Worm (Caenorhabditis elegans) whole organism, young adult: ENCODE results near the gene sdf-9.

Experiments used
- B0019.2 ChIP-seq: fragments of 200-800 bp; sonication (Bioruptor generic); conservative IDR thresholded peaks from 2 replicates; pipeline ENCODE4 v1.3.6; 2022; ENCODE audit warnings: missing genetic modification reagents, missing genetic modification characterization, missing compliant biosample characterization
- B0336.3 ChIP-seq: fragments of 200-800 bp; sonication (Bioruptor generic); IDR thresholded peaks from 2 replicates; pipeline ENCODE4 v1.3.6; 2022; ENCODE audit warnings: missing genetic modification characterization, missing compliant biosample characterization
- F37B4.10 ChIP-seq: fragments of 200-800 bp; sonication (Bioruptor generic); IDR thresholded peaks from 2 replicates; pipeline ENCODE4 v1.3.6; 2022; ENCODE audit warnings: missing genetic modification characterization, missing compliant biosample characterization
- F55B11.4 ChIP-seq: sonication (generic microtip); optimal IDR thresholded peaks from 2 replicates; lab custom pipeline; 2016; ENCODE audit warnings: missing compliant biosample characterization, missing genetic modification characterization, borderline replicate concordance; ENCODE audit not compliant: insufficient read depth
- Y67H2A.10 ChIP-seq: fragments of 200-800 bp; sonication (Bioruptor generic); conservative IDR thresholded peaks from 2 replicates; pipeline ENCODE4 v1.3.6; 2022; ENCODE audit warnings: missing genetic modification reagents, missing genetic modification characterization, missing compliant biosample characterization
- Y95B8A.8 ChIP-seq: fragments of 200-800 bp; sonication (Bioruptor generic); IDR thresholded peaks from 2 replicates; pipeline ENCODE4 v1.3.6; 2022; ENCODE audit warnings: missing genetic modification reagents, missing genetic modification characterization, missing compliant biosample characterization
- akir-1 ChIP-seq: fragments of 200-800 bp; sonication (Bioruptor generic); optimal IDR thresholded peaks from 2 replicates; lab custom pipeline; 2018; ENCODE audit warnings: mild to moderate bottlenecking, missing genetic modification characterization, moderate library complexity, missing compliant biosample characterization
- ama-1 ChIP-seq, 3 experiments: fragments of 150-350 bp in 1 of 3; sonication (generic microtip) in 2 of 3; optimal IDR thresholded peaks; 2 replicates each; lab custom pipeline; 2014 to 2018; ENCODE audit warnings: missing biosample characterization in 2 of 3, missing genetic modification characterization in 2 of 3, missing genetic modification reagents in 2 of 3
- aptf-3 ChIP-seq: fragments of 200-800 bp; sonication (Bioruptor generic); IDR thresholded peaks from 2 replicates; pipeline ENCODE4 v1.3.6; 2022; ENCODE audit warnings: missing genetic modification characterization, missing compliant biosample characterization
- attf-5 ChIP-seq: fragments of 200-800 bp; sonication (Bioruptor generic); optimal IDR thresholded peaks from 2 replicates; lab custom pipeline; 2018; ENCODE audit warnings: mild to moderate bottlenecking, missing genetic modification characterization, missing compliant biosample characterization
- attf-6 ChIP-seq: fragments of 200-800 bp; sonication (Bioruptor generic); IDR thresholded peaks from 2 replicates; pipeline ENCODE4 v1.3.6; 2022; ENCODE audit warnings: missing genetic modification reagents, missing genetic modification characterization, missing compliant biosample characterization
- cebp-2 ChIP-seq: fragments of 200-800 bp; sonication (Bioruptor generic); IDR thresholded peaks from 2 replicates; pipeline ENCODE4 v1.3.6; 2022; ENCODE audit warnings: missing genetic modification characterization, missing compliant biosample characterization
- ceh-27 ChIP-seq: fragments of 200-800 bp; sonication (Bioruptor generic); optimal IDR thresholded peaks from 2 replicates; lab custom pipeline; 2018; ENCODE audit warnings: mild to moderate bottlenecking, missing genetic modification characterization, moderate library complexity, missing compliant biosample characterization
- ceh-91 ChIP-seq: fragments of 200-800 bp; sonication (Bioruptor generic); IDR thresholded peaks from 2 replicates; pipeline ENCODE4 v1.3.6; 2022; ENCODE audit warnings: missing genetic modification reagents, missing genetic modification characterization, missing compliant biosample characterization
- die-1 ChIP-seq: sonication (generic microtip); optimal IDR thresholded peaks from 2 replicates; lab custom pipeline; 2016; ENCODE audit warnings: missing genotype, mild to moderate bottlenecking, missing genetic modification characterization, missing compliant biosample characterization
- dpff-1 ChIP-seq: sonication (generic microtip); optimal IDR thresholded peaks from 2 replicates; lab custom pipeline; 2017; ENCODE audit warnings: mild to moderate bottlenecking, missing genetic modification characterization, missing compliant biosample characterization
- efl-1 ChIP-seq: fragments of 150-350 bp; optimal IDR thresholded peaks from 2 replicates; lab custom pipeline; 2014; ENCODE audit warnings: missing biosample characterization, missing genetic modification reagents, missing genetic modification characterization
- egl-18 ChIP-seq: fragments of 200-800 bp; sonication (Bioruptor generic); IDR thresholded peaks from 2 replicates; pipeline ENCODE4 v1.3.6; 2022; ENCODE audit warnings: missing genetic modification reagents, missing genetic modification characterization, missing compliant biosample characterization
- egl-44 ChIP-seq: fragments of 200-800 bp; sonication (Bioruptor generic); IDR thresholded peaks from 2 replicates; pipeline ENCODE4 v1.3.6; 2022; ENCODE audit warnings: missing genetic modification reagents, missing genetic modification characterization, missing compliant biosample characterization
- ekl-4 ChIP-seq: fragments of 200-800 bp; sonication (Bioruptor generic); IDR thresholded peaks from 2 replicates; pipeline ENCODE4 v1.3.6; 2022; ENCODE audit warnings: missing genetic modification reagents, missing genetic modification characterization, missing compliant biosample characterization
- him-1 ChIP-seq: sonication (generic microtip); optimal IDR thresholded peaks from 2 replicates; lab custom pipeline; 2016; ENCODE audit warnings: missing genotype, missing genetic modification reagents, missing genetic modification characterization, missing compliant biosample characterization
- hlh-12 ChIP-seq: sonication (generic microtip); optimal IDR thresholded peaks from 2 replicates; lab custom pipeline; 2016; ENCODE audit warnings: missing genetic modification characterization, missing compliant biosample characterization
- hlh-26 ChIP-seq: fragments of 200-800 bp; sonication (Bioruptor generic); conservative IDR thresholded peaks from 2 replicates; pipeline ENCODE4 v1.3.6; 2022; ENCODE audit warnings: missing genetic modification reagents, missing genetic modification characterization, missing compliant biosample characterization
- hsf-1 ChIP-seq: fragments of 200-800 bp; sonication (Bioruptor generic); IDR thresholded peaks from 2 replicates; pipeline ENCODE4 v1.3.6; 2022; ENCODE audit warnings: missing genetic modification reagents, missing genetic modification characterization, missing compliant biosample characterization
- lin-26 ChIP-seq: fragments of 200-800 bp; sonication (Bioruptor generic); IDR thresholded peaks from 2 replicates; pipeline ENCODE4 v1.3.6; 2022; ENCODE audit warnings: missing genetic modification reagents, missing genetic modification characterization, missing compliant biosample characterization
- lin-54 ChIP-seq: fragments of 200-800 bp; sonication (Bioruptor generic); optimal IDR thresholded peaks from 2 replicates; lab custom pipeline; 2018; ENCODE audit warnings: mild to moderate bottlenecking, missing genetic modification characterization, missing compliant biosample characterization
- lsl-1 ChIP-seq: fragments of 200-800 bp; sonication (Bioruptor generic); optimal IDR thresholded peaks from 2 replicates; lab custom pipeline; 2018; ENCODE audit warnings: mild to moderate bottlenecking, missing genetic modification characterization, moderate library complexity, missing compliant biosample characterization
- madf-10 ChIP-seq: sonication (generic microtip); optimal IDR thresholded peaks from 2 replicates; lab custom pipeline; 2016; ENCODE audit warnings: mild to moderate bottlenecking, missing genetic modification characterization, missing compliant biosample characterization
- nfya-2 ChIP-seq: fragments of 200-800 bp; sonication (Bioruptor generic); IDR thresholded peaks from 2 replicates; pipeline ENCODE4 v1.3.6; 2022; ENCODE audit warnings: missing genetic modification reagents, missing genetic modification characterization, missing compliant biosample characterization
- unc-130 ChIP-seq: sonication (generic microtip); optimal IDR thresholded peaks from 2 replicates; lab custom pipeline; 2016; ENCODE audit warnings: missing genetic modification reagents, missing genetic modification characterization, missing compliant biosample characterization
- xnd-1 ChIP-seq: sonication (generic microtip); optimal IDR thresholded peaks from 2 replicates; lab custom pipeline; 2016; ENCODE audit warnings: missing genotype, missing genetic modification reagents, missing genetic modification characterization, missing compliant biosample characterization
- zim-3 ChIP-seq: sonication (generic microtip); optimal IDR thresholded peaks from 2 replicates; lab custom pipeline; 2017; ENCODE audit warnings: mild to moderate bottlenecking, missing genetic modification characterization, moderate library complexity, missing compliant biosample characterization
- ztf-22 ChIP-seq: fragments of 200-800 bp; sonication (Bioruptor generic); optimal IDR thresholded peaks from 2 replicates; lab custom pipeline; 2018; ENCODE audit warnings: mild to moderate bottlenecking, missing genetic modification characterization, moderate library complexity, missing compliant biosample characterization
- ztf-25 ChIP-seq: fragments of 200-800 bp; sonication (Bioruptor generic); IDR thresholded peaks from 2 replicates; pipeline ENCODE4 v1.3.6; 2022; ENCODE audit warnings: missing genetic modification reagents, missing genetic modification characterization, missing compliant biosample characterization

The sdf-9 gene

ce11 chrV:20837765-20838164 lies 39.7 kb downstream of the sdf-9 start, which contains the start of gene mrps-12 (continued):
- TF ChIP-seq hlh-12 (tag; lab: Kevin White, UChicago) = no peak
- 0 out of 2 replicates have a peak, but pooled peaks have one; percentile 19 for TF ChIP-seq ztf-25 (GFP tag; lab: Robert Waterston, UW)

- no peak for TF ChIP-seq F55B11.4 (tag; lab: Kevin White, UChicago)
Observed at ce11 chrV:20838565-20838964, 40.5 kb downstream of the sdf-9 start, which contains the start of gene exos-7. Gene exos-7 (plus strand): TSS chrV:20838865.

ce11 chrV:20841484-20841883 lies 43.5 kb downstream of the sdf-9 start:
- no peak for TF ChIP-seq F55B11.4 (tag; lab: Kevin White, UChicago)
- no peak for TF ChIP-seq efl-1 (GFP tag; lab: Kevin White, UChicago)
- no peak for TF ChIP-seq die-1
- peak; percentile 50 for TF ChIP-seq him-1 (tag; lab: Kevin White, UChicago)
- no peak for TF ChIP-seq ceh-27 (GFP tag; lab: Kevin White, UChicago)
- no peak for TF ChIP-seq madf-10 (tag; lab: Kevin White, UChicago)
- TF ChIP-seq Y67H2A.10 (GFP tag; lab: Robert Waterston, UW) = no peak
- peak; percentile 18 for TF ChIP-seq zim-3
- no peak for TF ChIP-seq akir-1 (GFP tag; lab: Kevin White, UChicago)
- TF ChIP-seq dpff-1 (tag; lab: Kevin White, UChicago) = no peak
- no peak for TF ChIP-seq ceh-91
- TF ChIP-seq F37B4.10 (GFP tag; lab: Robert Waterston, UW) = no peak
- no peak for TF ChIP-seq lsl-1 (GFP tag; lab: Kevin White, UChicago)
- no peak for TF ChIP-seq lin-54
- no peak for TF ChIP-seq aptf-3
- peak; percentile 58; the same call in 1 of the 2 replicates for TF ChIP-seq hsf-1
- TF ChIP-seq xnd-1 = no peak
- TF ChIP-seq B0019.2 (GFP tag; lab: Robert Waterston, UW) = no peak
- peak; percentile 27; the same call in 1 of the 2 replicates for TF ChIP-seq B0336.3 (GFP tag; lab: Robert Waterston, UW)
- TF ChIP-seq Y95B8A.8 (GFP tag; lab: Robert Waterston, UW) = 0 out of 2 replicates have a peak, but pooled peaks have one; percentile 13
- TF ChIP-seq attf-6 (GFP tag; lab: Robert Waterston, UW) = no peak
- no peak for TF ChIP-seq hlh-26 (GFP tag; lab: Robert Waterston, UW)
- no peak for TF ChIP-seq egl-18 (GFP tag; lab: Robert Waterston, UW)
- TF ChIP-seq ekl-4 (GFP tag; lab: Robert Waterston, UW) = 0 out of 2 replicates have a peak, but pooled peaks have one; percentile 27
- no peak for TF ChIP-seq egl-44 (GFP tag; lab: Robert Waterston, UW)
- TF ChIP-seq lin-26 (GFP tag; lab: Robert Waterston, UW) = 0 out of 2 replicates have a peak, but pooled peaks have one; percentile 12
- TF ChIP-seq cebp-2 (GFP tag; lab: Robert Waterston, UW) = no peak
- TF ChIP-seq attf-5 = no peak
- TF ChIP-seq ztf-22 (GFP tag; lab: Kevin White, UChicago) = no peak
- TF ChIP-seq nfya-2 (GFP tag; lab: Robert Waterston, UW) = no peak
- peak; percentile 2 for TF ChIP-seq unc-130 (GFP tag; lab: Kevin White, UChicago)
- TF ChIP-seq ama-1 (optimal IDR thresholded peaks at IDR 0.05; lab: Kevin White, UChicago) = no peak
- TF ChIP-seq ama-1 (GFP tag; optimal IDR thresholded peaks at IDR 0.05; lab: Kevin White, UChicago) = peak in 1 of 2 experiments; percentile 47
